Worm (Caenorhabditis elegans): Measurements from ENCODE around the gene sqv-3.

The sqv-3 gene

ce11 chrIII:9775916-9776315, 4.2 kb downstream of the sqv-3 start:
- TF ChIP-seq ceh-82 (tag; optimal IDR thresholded peaks at IDR 0.05) (no peak), nhr-71 (tag; optimal IDR thresholded peaks at IDR 0.05) (peak; percentile 10), lir-3 (tag; optimal IDR thresholded peaks at IDR 0.05; ENCODE audit: poor library complexity) (peak; percentile 5), rnt-1 (tag; optimal IDR thresholded peaks at IDR 0.05) (peak; percentile 9), dpl-1 (GFP tag; optimal IDR thresholded peaks at IDR 0.05) (peak; percentile 53 to 78 (median 66)), lsy-2 (tag; optimal IDR thresholded peaks at IDR 0.05) (peak in 1 of 2 experiments; percentile 27), ets-5 (GFP tag; IDR thresholded peaks at IDR 0.05) (no peak), vab-15 (tag; optimal IDR thresholded peaks at IDR 0.05) (no peak), efl-1 (optimal IDR thresholded peaks at IDR 0.05) (peak in 1 of 2 experiments; percentile 81), efl-1 (GFP tag; optimal IDR thresholded peaks at IDR 0.05 in 1 of 2) (peak; percentile 73 to 98), zag-1 (tag; optimal IDR thresholded peaks at IDR 0.05) (no peak), lin-35 (GFP tag; optimal IDR thresholded peaks at IDR 0.05) (peak; percentile 59 to 90), ztf-4 (tag; optimal IDR thresholded peaks at IDR 0.05) (no peak), unc-130 (tag; optimal IDR thresholded peaks at IDR 0.05) (no peak)

- TF ChIP-seq aha-1 (tag; optimal IDR thresholded peaks at IDR 0.05) (no peak), efl-1 (optimal IDR thresholded peaks at IDR 0.05) (no peak), efl-1 (GFP tag; optimal IDR thresholded peaks at IDR 0.05 in 1 of 2) (peak in 1 of 2 experiments; percentile 90)
Measured at ce11 chrIII:9772394-9772793, 7.8 kb downstream of the sqv-3 start.

ce11 chrIII:9770590-9770989, 9.6 kb downstream of the sqv-3 start:
- no peak for TF ChIP-seq aha-1 (tag; optimal IDR thresholded peaks at IDR 0.05)
- no peak for TF ChIP-seq ceh-88 (GFP tag; IDR thresholded peaks at IDR 0.05)
- no peak for TF ChIP-seq nhr-28 (tag; optimal IDR thresholded peaks at IDR 0.05)
- no peak for TF ChIP-seq lir-3 (tag; optimal IDR thresholded peaks at IDR 0.05; ENCODE audit: poor library complexity)
- no peak for TF ChIP-seq unc-62 (GFP tag; optimal IDR thresholded peaks at IDR 0.05)
- TF ChIP-seq fos-1 (tag; optimal IDR thresholded peaks at IDR 0.05) = no peak
- no peak for TF ChIP-seq ztf-4 (tag; optimal IDR thresholded peaks at IDR 0.05)
- TF ChIP-seq unc-86 (tag; optimal IDR thresholded peaks at IDR 0.05) = no peak
- no peak for TF ChIP-seq C34B4.2 (tag; optimal IDR thresholded peaks at IDR 0.05)
- no peak for TF ChIP-seq mab-9 (GFP tag; IDR thresholded peaks at IDR 0.05)
- no peak for TF ChIP-seq ceh-90 (tag; optimal IDR thresholded peaks at IDR 0.05)
- no peak for TF ChIP-seq ceh-82 (tag; optimal IDR thresholded peaks at IDR 0.05)
- TF ChIP-seq snu-23 (GFP tag; optimal IDR thresholded peaks at IDR 0.05) = no peak
- TF ChIP-seq jun-1 (tag; optimal IDR thresholded peaks at IDR 0.05) = no peak
- TF ChIP-seq unc-30 (tag; optimal IDR thresholded peaks at IDR 0.05) = no peak

ce11 chrIII:9768023-9768422, 12.1 kb downstream of the sqv-3 start:
- TF ChIP-seq ama-1 (optimal IDR thresholded peaks at IDR 0.05) (no peak), vab-15 (tag; optimal IDR thresholded peaks at IDR 0.05) (no peak), fkh-4 (tag; optimal IDR thresholded peaks at IDR 0.05; ENCODE audit: borderline replicate concordance) (no peak), efl-1 (optimal IDR thresholded peaks at IDR 0.05) (no peak), efl-1 (GFP tag; optimal IDR thresholded peaks at IDR 0.05 in 1 of 2) (peak in 1 of 2 experiments; percentile 73), ceh-63 (GFP tag; optimal IDR thresholded peaks at IDR 0.05) (no peak)

- TF ChIP-seq efl-1 (optimal IDR thresholded peaks at IDR 0.05) = no peak
- TF ChIP-seq efl-1 (GFP tag; optimal IDR thresholded peaks at IDR 0.05 in 1 of 2) = peak in 1 of 2 experiments; percentile 30
- no peak for TF ChIP-seq efl-3 (GFP tag; optimal IDR thresholded peaks at IDR 0.05)
- no peak for TF ChIP-seq sptf-1 (tag; optimal IDR thresholded peaks at IDR 0.05)
- peak; percentile 51 for TF ChIP-seq nhr-85 (tag)
- no peak for TF ChIP-seq nhr-71 (tag; optimal IDR thresholded peaks at IDR 0.05)
- no peak for TF ChIP-seq hlh-4 (tag; optimal IDR thresholded peaks at IDR 0.05)
- TF ChIP-seq C34B4.2 (tag; optimal IDR thresholded peaks at IDR 0.05) = no peak
- no peak for TF ChIP-seq alr-1 (tag; optimal IDR thresholded peaks at IDR 0.05; ENCODE audit: borderline replicate concordance)
Measured at ce11 chrIII:9767095-9767494, 13.1 kb downstream of the sqv-3 start.

Measured in whole organism, L1 larva.